Worm (Caenorhabditis elegans): Measurements from ENCODE around the gene ZC513.3.

Gene ZC513.3

DNA sequence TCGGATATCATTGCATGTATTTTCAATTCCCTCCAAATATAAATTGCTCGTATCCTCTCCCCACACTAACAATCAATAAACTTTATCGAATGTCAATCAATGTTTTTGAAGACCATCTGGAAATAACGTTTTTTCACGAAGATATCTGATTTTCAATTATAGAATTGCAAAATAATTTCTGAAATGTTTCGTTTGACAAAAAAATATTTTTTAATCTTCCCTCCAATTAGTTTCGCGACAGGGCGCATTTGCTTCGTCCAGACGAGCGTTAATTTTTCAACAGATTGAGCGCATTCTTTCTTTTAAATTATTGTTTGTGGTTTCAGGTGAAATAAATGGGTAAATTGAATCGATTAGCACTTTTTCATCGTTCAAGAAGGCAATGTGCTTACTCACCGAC lies 15.7 kb upstream of the ZC513.3 start, which contains the start of gene vars-1:
Gene vars-1, plus strand, starts transcription at position 291 of the 400 bp plus-strand sequence.
- TF ChIP-seq mep-1 (tag; optimal IDR thresholded peaks at IDR 0.05) (peak; percentile 54), lsy-2 (tag; optimal IDR thresholded peaks at IDR 0.05) (peak; percentile 47), ces-1 (GFP tag; optimal IDR thresholded peaks at IDR 0.05) (peak; percentile 49), sem-2 (GFP tag; optimal IDR thresholded peaks at IDR 0.05) (no peak)

DNA sequence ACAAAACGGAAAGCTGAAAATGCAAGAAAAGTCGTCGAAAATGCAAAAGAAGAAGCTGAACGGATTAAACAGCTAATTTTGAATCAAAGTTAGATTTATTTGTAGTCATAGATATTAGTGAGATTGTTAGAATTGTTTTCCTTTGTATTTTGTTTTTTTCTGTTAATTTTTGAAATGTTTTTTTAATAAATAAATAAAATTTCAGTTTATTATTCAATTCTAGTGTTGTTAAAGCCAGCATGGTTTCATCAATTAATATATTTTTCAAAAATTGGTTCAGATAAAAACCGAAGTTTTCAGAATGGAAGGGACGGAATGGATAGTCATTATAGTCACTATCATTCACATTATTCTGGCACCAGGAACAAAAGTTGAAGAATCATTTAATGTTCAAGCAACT lies 12.0 kb upstream of the ZC513.3 start, which contains the start of gene algn-12:
Gene algn-12, plus strand, starts transcription at position 301 of the 400 bp plus-strand sequence.
- TF ChIP-seq zip-8 (tag; optimal IDR thresholded peaks at IDR 0.05), result no peak
- no peak for TF ChIP-seq blmp-1 (tag; optimal IDR thresholded peaks at IDR 0.05)
- no peak for TF ChIP-seq M03D4.4 (tag; optimal IDR thresholded peaks at IDR 0.05)
- TF ChIP-seq lin-13 (tag; optimal IDR thresholded peaks at IDR 0.05), result no peak
- TF ChIP-seq ceh-43 (GFP tag; optimal IDR thresholded peaks at IDR 0.05), result no peak
- TF ChIP-seq nhr-76 (tag; optimal IDR thresholded peaks at IDR 0.05), result no peak
- no peak for TF ChIP-seq snpc-4 (tag; optimal IDR thresholded peaks at IDR 0.05)
- TF ChIP-seq unc-62 (GFP tag; optimal IDR thresholded peaks at IDR 0.05), result no peak
- TF ChIP-seq ceh-39 (tag; optimal IDR thresholded peaks at IDR 0.05), result no peak
- no peak for TF ChIP-seq elt-3 (tag; optimal IDR thresholded peaks at IDR 0.05)
- TF ChIP-seq bed-3 (GFP tag; optimal IDR thresholded peaks at IDR 0.05), result no peak
- TF ChIP-seq sem-2 (GFP tag; optimal IDR thresholded peaks at IDR 0.05), result no peak
- TF ChIP-seq ham-2 (GFP tag; optimal IDR thresholded peaks at IDR 0.05), result no peak

DNA sequence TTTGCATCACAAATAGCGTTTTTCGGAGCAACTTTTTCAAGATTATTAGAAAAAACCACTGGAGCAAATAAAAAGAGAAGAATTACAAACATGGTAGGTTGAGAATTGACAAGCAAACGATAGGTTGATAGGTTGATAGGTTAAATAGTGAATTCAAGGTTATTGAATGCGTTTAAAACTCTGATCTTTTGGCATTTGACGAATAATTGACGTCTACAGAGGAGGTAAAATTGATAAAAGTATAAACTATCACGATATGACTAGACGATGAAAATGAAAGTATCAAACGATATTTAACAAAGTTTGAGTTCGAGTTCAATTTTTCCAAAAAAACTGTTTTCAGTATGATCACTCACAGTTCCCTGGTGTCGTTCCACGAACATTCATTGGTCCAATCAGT lies 10.9 kb upstream of the ZC513.3 start, which contains the start of gene ZC513.14:
Gene ZC513.14, minus strand, starts transcription at position 101 of the 400 bp plus-strand sequence.
- TF ChIP-seq lin-13 (tag; optimal IDR thresholded peaks at IDR 0.05) (no peak), cnd-1 (tag; optimal IDR thresholded peaks at IDR 0.05) (no peak), nhr-76 (tag; optimal IDR thresholded peaks at IDR 0.05) (no peak), drap-1 (GFP tag; optimal IDR thresholded peaks at IDR 0.05) (no peak), M03D4.4 (tag; optimal IDR thresholded peaks at IDR 0.05) (no peak), unc-120 (tag; optimal IDR thresholded peaks at IDR 0.05; ENCODE audit: poor library complexity, severe bottlenecking) (no peak), sptf-1 (tag; optimal IDR thresholded peaks at IDR 0.05) (no peak)

DNA sequence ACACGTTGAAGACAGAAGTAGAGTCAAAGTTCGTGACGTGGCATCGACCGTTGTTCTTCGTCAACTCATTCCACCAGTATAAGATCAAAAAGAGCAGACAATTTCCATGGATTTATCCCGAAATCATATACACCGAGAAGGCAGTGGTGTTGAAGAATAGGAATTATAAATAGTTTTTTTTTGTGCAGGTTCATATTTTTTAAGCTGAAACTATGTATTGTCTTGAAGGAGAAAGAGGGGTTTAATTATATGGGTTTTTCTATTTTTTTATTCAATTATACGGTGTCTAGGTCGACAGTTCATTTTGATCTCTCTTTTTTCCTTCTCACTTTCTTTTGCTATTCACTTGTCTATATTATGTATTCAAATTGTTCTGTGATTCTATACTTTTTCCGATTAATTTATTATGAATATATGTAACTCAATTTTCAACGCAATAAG lies 7.7 kb upstream of the ZC513.3 start:
- TF ChIP-seq sptf-1 (tag; optimal IDR thresholded peaks at IDR 0.05) (peak; percentile 14), cnd-1 (tag; optimal IDR thresholded peaks at IDR 0.05) (no peak)

DNA sequence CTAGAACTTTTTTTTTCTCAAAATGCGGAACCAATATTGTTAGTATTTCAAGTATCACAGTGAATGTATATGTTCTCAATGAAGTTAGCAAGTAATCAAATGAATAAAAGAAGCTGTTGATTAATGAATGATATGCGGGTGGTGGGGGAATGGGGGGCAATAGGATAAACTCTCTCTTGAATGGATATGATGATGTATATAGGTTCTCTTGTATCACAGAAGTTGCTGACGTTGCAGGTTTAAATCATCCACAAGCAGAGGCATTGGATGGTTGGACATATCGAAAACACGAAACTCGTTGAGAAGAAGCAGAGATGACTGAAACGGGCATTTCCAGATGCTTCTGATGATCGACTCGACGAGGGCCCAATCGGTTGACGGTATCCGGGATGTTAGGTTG lies 7.2 kb upstream of the ZC513.3 start:
- TF ChIP-seq hlh-1 (tag; optimal IDR thresholded peaks at IDR 0.05), result no peak
- no peak for TF ChIP-seq ceh-43 (GFP tag; optimal IDR thresholded peaks at IDR 0.05)
- no peak for TF ChIP-seq blmp-1 (tag; optimal IDR thresholded peaks at IDR 0.05)
- no peak for TF ChIP-seq unc-62 (GFP tag; optimal IDR thresholded peaks at IDR 0.05)
- no peak for TF ChIP-seq zip-8 (tag; optimal IDR thresholded peaks at IDR 0.05)
- TF ChIP-seq lin-13 (tag; optimal IDR thresholded peaks at IDR 0.05), result no peak
- no peak for TF ChIP-seq tbx-8 (GFP tag; optimal IDR thresholded peaks at IDR 0.05)
- TF ChIP-seq ceh-83 (GFP tag; optimal IDR thresholded peaks at IDR 0.05), result no peak
- no peak for TF ChIP-seq nhr-2 (tag; optimal IDR thresholded peaks at IDR 0.05)
- no peak for TF ChIP-seq ces-1 (GFP tag; optimal IDR thresholded peaks at IDR 0.05)
- TF ChIP-seq unc-120 (tag; optimal IDR thresholded peaks at IDR 0.05; ENCODE audit: poor library complexity, severe bottlenecking), result no peak
- no peak for TF ChIP-seq nhr-76 (tag; optimal IDR thresholded peaks at IDR 0.05)
- TF ChIP-seq bed-3 (GFP tag; optimal IDR thresholded peaks at IDR 0.05), result no peak
- no peak for TF ChIP-seq sem-2 (GFP tag; optimal IDR thresholded peaks at IDR 0.05)
- no peak for TF ChIP-seq ztf-11 (tag; optimal IDR thresholded peaks at IDR 0.05)
- TF ChIP-seq elt-3 (tag; optimal IDR thresholded peaks at IDR 0.05), result no peak
- no peak for TF ChIP-seq M03D4.4 (tag; optimal IDR thresholded peaks at IDR 0.05)

DNA sequence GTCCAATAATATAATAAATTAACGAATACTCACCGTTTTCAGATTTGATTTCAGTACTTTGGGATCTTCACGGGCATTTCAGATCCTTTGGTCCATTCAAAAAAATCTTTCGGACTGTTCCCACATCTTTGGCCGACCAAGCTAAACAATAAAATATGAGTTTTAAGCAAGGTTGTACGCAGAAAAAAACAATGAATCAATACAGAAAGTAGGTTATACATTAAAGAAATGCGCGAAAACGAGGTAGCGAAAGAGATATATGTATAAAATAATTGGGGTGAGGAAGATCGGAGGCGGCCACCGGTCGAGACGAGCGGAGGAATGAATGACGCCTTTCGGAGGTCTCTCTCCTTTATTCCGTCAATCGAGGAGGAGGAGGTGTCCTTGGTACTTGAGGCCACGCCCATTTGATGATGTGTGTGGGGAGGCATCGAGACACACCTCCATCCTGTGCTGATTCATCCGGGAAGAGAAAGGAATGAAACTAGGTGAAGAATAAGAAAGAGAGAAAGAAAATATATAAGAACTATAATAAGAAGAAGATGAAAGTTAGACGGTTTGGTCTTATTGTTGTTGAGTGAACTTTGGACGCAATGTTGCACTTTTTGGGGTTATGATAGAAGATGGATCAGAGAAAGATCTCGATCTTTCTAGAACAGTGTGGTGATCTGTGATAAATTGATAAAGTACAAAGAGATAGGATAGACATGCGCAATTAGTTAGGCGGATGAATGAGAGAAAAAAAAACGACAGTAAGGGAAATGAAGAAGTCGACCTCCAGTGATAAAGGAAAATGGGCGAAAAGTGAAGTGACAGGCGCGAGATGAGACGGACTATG lies 6.3 kb upstream of the ZC513.3 start:
- TF ChIP-seq pha-4 (tag; optimal IDR thresholded peaks at IDR 0.05) (no peak), blmp-1 (tag; optimal IDR thresholded peaks at IDR 0.05) (peak; percentile 70), ceh-83 (GFP tag; optimal IDR thresholded peaks at IDR 0.05) (no peak), mab-5 (tag; optimal IDR thresholded peaks at IDR 0.05) (no peak), zip-8 (tag; optimal IDR thresholded peaks at IDR 0.05) (no peak), snpc-4 (tag; optimal IDR thresholded peaks at IDR 0.05) (no peak), ceh-39 (tag; optimal IDR thresholded peaks at IDR 0.05) (no peak), sem-2 (GFP tag; optimal IDR thresholded peaks at IDR 0.05) (no peak), elt-3 (tag; optimal IDR thresholded peaks at IDR 0.05) (peak; percentile 52), unc-62 (GFP tag; optimal IDR thresholded peaks at IDR 0.05) (peak; percentile 43), bed-3 (GFP tag; optimal IDR thresholded peaks at IDR 0.05) (no peak), elt-1 (tag; optimal IDR thresholded peaks at IDR 0.05; ENCODE audit: borderline replicate concordance, insufficient read depth) (no peak), lsy-2 (tag; optimal IDR thresholded peaks at IDR 0.05) (no peak), lin-32 (GFP tag; optimal IDR thresholded peaks at IDR 0.05) (no peak), mep-1 (tag; optimal IDR thresholded peaks at IDR 0.05) (no peak), tbx-8 (GFP tag; optimal IDR thresholded peaks at IDR 0.05) (peak; percentile 38), M03D4.4 (tag; optimal IDR thresholded peaks at IDR 0.05) (no peak), unc-120 (tag; optimal IDR thresholded peaks at IDR 0.05; ENCODE audit: poor library complexity, severe bottlenecking) (no peak), drap-1 (GFP tag; optimal IDR thresholded peaks at IDR 0.05) (no peak), ceh-43 (GFP tag; optimal IDR thresholded peaks at IDR 0.05) (no peak), sptf-1 (tag; optimal IDR thresholded peaks at IDR 0.05) (no peak), nhr-237 (tag; optimal IDR thresholded peaks at IDR 0.05) (no peak), ham-2 (GFP tag; optimal IDR thresholded peaks at IDR 0.05) (no peak), cnd-1 (tag; optimal IDR thresholded peaks at IDR 0.05) (no peak), ztf-11 (tag; optimal IDR thresholded peaks at IDR 0.05) (no peak), mls-2 (tag; optimal IDR thresholded peaks at IDR 0.05) (no peak), nhr-76 (tag; optimal IDR thresholded peaks at IDR 0.05) (no peak), hlh-1 (tag; optimal IDR thresholded peaks at IDR 0.05) (no peak), nhr-2 (tag; optimal IDR thresholded peaks at IDR 0.05) (no peak), lin-13 (tag; optimal IDR thresholded peaks at IDR 0.05) (no peak), ces-1 (GFP tag; optimal IDR thresholded peaks at IDR 0.05) (no peak), unc-39 (tag; optimal IDR thresholded peaks at IDR 0.05) (no peak)

Data from whole organism, mixed stage, embryonic.